Fruit fly (Drosophila melanogaster): ENCODE data around the gene CG11563.
A peak's percentile ranks its signal among the peaks of the same experiment; 100 is the strongest.

Gene CG11563

DNA sequence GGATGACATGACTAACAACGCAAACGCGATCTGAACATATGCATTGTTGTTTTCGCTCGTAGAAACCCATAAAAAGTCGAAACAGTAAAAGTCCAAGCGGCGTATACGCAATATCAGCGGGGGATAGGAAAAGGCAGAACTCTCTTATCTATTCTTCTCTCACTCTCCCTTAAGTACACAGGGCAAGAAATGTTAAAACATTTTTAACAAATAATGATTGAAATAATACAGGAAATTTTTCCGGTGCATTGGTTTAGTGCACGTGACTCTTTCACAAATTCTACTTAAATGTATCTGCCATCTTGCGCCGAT, 21.2 kb upstream of the CG11563 start (continued):
- no peak for TF ChIP-seq CG7987 (GFP tag; optimal IDR thresholded peaks at IDR 0.05)
- peak; percentile 76 for TF ChIP-seq CG3163 (GFP tag; optimal IDR thresholded peaks at IDR 0.05)
- TF ChIP-seq cwo (GFP tag; optimal IDR thresholded peaks at IDR 0.05), result peak; percentile 19
- peak in 1 of 2 experiments; percentile 74 for TF ChIP-seq Trl (optimal IDR thresholded peaks at IDR 0.05)
- no peak for TF ChIP-seq Trl (GFP tag; optimal IDR thresholded peaks at IDR 0.05)
- TF ChIP-seq CG31441 (GFP tag; IDR thresholded peaks at IDR 0.05), result no peak
- TF ChIP-seq zen (tag; optimal IDR thresholded peaks at IDR 0.05), result no peak
- TF ChIP-seq Asciz (GFP tag; optimal IDR thresholded peaks at IDR 0.05), result peak; percentile 4
- no peak for TF ChIP-seq CG8388 (GFP tag; optimal IDR thresholded peaks at IDR 0.05)
- no peak for TF ChIP-seq insv (GFP tag; optimal IDR thresholded peaks at IDR 0.05)
- peak; percentile 60 for TF ChIP-seq CG11504 (tag; optimal IDR thresholded peaks at IDR 0.05)
- TF ChIP-seq kni (GFP tag; optimal IDR thresholded peaks at IDR 0.05), result peak; percentile 2
- TF ChIP-seq CG9437 (GFP tag; optimal IDR thresholded peaks at IDR 0.05), result no peak
- TF ChIP-seq sug (tag; optimal IDR thresholded peaks at IDR 0.05), result peak; percentile 33
- peak; percentile 49; the same call in 1 of the 3 replicates for TF ChIP-seq CG2199 (GFP tag; IDR thresholded peaks at IDR 0.05)
- no peak for TF ChIP-seq Atf-2 (GFP tag; optimal IDR thresholded peaks at IDR 0.05)
- TF ChIP-seq CoRest (tag; optimal IDR thresholded peaks at IDR 0.05), result no peak
- no peak for TF ChIP-seq zen2 (GFP tag; IDR thresholded peaks at IDR 0.05; ENCODE audit: partially characterized antibody)

DNA sequence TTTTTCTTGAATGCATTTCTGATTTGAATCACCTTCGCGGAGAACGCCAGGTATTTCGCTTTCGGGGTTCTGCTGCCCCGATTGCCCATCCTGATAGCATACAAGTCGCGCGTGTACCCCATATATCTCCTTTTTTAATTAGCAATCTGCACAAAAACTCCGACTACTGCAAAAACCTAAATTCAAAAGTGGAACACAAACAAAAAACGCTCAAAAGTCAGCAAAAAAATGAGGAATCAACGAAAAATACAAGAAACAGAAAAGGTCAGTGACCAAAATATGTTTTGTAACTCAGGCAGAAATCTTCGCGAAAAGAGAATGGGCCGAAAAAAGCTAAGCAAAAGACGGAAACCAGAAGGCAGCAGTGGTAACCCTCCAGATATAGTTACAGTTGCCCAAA, 20.6 kb upstream of the CG11563 start:
- TF ChIP-seq ken (GFP tag; IDR thresholded peaks at IDR 0.05), result no peak
- TF ChIP-seq slou (GFP tag; optimal IDR thresholded peaks at IDR 0.05), result no peak
- TF ChIP-seq NK7.1 (GFP tag; optimal IDR thresholded peaks at IDR 0.05), result no peak
- no peak for TF ChIP-seq Tbp (GFP tag; optimal IDR thresholded peaks at IDR 0.05)
- no peak for TF ChIP-seq CG9817 (tag; optimal IDR thresholded peaks at IDR 0.05)
- TF ChIP-seq z (GFP tag; IDR thresholded peaks at IDR 0.05), result no peak
- no peak for TF ChIP-seq CG1024 (GFP tag; IDR thresholded peaks at IDR 0.05)
- TF ChIP-seq crp (GFP tag; optimal IDR thresholded peaks at IDR 0.05), result no peak
- TF ChIP-seq BEAF-32 (GFP tag; optimal IDR thresholded peaks at IDR 0.05), result no peak
- TF ChIP-seq CG6791 (GFP tag; IDR thresholded peaks at IDR 0.05; ENCODE audit: partially characterized antibody), result no peak
- TF ChIP-seq sug (tag; optimal IDR thresholded peaks at IDR 0.05), result no peak

DNA sequence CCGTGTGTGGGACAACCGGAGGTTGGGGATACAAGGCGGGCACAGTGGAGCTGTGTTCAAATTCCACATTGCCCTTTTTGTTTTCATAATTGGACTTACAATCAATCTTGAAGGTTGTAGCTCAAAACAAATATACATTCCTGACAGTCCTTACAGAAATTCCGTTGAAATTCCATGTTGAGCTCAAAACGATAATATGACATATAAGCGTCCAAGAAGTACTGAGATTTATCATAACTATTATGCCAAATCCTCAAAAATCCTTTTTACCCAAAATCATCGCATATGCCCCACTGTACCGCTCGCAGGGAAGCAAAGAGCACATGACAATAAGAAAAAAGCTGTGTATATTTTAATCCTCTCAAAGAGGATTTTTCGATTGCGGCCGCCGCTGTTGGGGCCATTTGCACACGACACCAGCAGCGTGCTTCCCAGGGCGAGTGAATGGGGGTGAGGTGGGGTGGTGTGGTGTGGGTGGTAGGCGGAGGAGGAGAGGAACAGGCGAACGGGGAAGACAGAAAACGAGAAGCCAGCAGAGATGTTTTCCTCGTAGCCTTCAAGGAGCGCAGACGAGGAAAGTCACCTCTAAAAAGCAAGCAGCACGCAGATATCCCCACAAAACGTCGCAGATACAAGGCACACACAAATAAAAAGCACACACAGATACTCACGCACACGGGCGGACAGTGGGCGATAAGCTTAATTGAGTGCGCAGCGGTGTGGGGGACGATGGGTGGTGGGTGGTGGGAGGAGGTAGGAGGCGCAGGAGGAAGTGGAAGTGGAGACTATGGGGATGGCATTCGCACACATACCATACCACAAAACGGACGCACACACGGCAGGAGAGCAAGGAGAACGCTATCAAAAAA, 19.3 kb upstream of the CG11563 start:
- peak; percentile 71 for TF ChIP-seq lmd (GFP tag; IDR thresholded peaks at IDR 0.05)
- TF ChIP-seq Sry-β (GFP tag; optimal IDR thresholded peaks at IDR 0.05), result no peak
- TF ChIP-seq CG4282 (GFP tag; optimal IDR thresholded peaks at IDR 0.05), result no peak
- peak; percentile 29; the same call in 1 of the 2 replicates for TF ChIP-seq ara (GFP tag; IDR thresholded peaks at IDR 0.05)
- TF ChIP-seq CG17361 (GFP tag; IDR thresholded peaks at IDR 0.05), result peak; percentile 77
- TF ChIP-seq ham (GFP tag; IDR thresholded peaks at IDR 0.05), result no peak
- TF ChIP-seq CG2875 (GFP tag; optimal IDR thresholded peaks at IDR 0.05), result peak; percentile 36
- TF ChIP-seq CG2202 (tag; optimal IDR thresholded peaks at IDR 0.05), result no peak
- TF ChIP-seq CG16815 (GFP tag; optimal IDR thresholded peaks at IDR 0.05), result peak; percentile 26
- peak; percentile 56 for TF ChIP-seq fd3F (GFP tag; optimal IDR thresholded peaks at IDR 0.05)
- no peak for TF ChIP-seq CG17802 (tag; optimal IDR thresholded peaks at IDR 0.05)
- peak; percentile 54; the same call in 1 of the 2 replicates for TF ChIP-seq CG14014 (GFP tag; IDR thresholded peaks at IDR 0.05)
- no peak for TF ChIP-seq cas (GFP tag; IDR thresholded peaks at IDR 0.05)
- TF ChIP-seq CG9215 (GFP tag; IDR thresholded peaks at IDR 0.05), result peak; percentile 58
- TF ChIP-seq CG33557 (GFP tag; optimal IDR thresholded peaks at IDR 0.05), result no peak
- TF ChIP-seq CG11456 (GFP tag; IDR thresholded peaks at IDR 0.05), result no peak
- TF ChIP-seq ATbp (GFP tag; optimal IDR thresholded peaks at IDR 0.05), result peak; percentile 62
- peak; percentile 41 for TF ChIP-seq CG17385 (GFP tag; optimal IDR thresholded peaks at IDR 0.05)
- TF ChIP-seq H15 (GFP tag; IDR thresholded peaks at IDR 0.05), result 0 out of 3 replicates have a peak, but pooled peaks have one; percentile 36
- peak; percentile 51; the same call in 2 of the 3 replicates for TF ChIP-seq tgo (GFP tag; IDR thresholded peaks at IDR 0.05)
